Worm (Caenorhabditis elegans): ENCODE data around the gene snf-3.

The snf-3 gene

DNA sequence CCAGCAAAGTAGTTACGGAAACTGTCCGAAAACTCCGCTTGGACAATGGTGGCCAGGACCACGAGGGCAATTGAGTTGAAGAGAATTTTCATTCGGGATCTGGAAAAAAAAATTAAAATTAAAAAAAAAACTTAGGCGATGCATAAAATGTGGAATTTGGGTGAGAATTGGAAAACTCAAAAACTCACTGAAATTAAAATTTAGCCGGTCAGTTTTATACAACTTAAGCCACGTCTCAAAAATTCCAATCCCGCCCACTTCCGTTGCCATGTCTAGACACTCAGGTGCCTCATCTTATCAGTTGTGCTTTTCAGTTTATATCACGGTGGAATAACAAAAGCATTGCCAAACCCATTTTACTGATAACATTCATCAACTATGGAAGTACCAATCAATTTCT lies 19.1 kb downstream of the snf-3 start, which contains the start of gene lips-11:
Gene lips-11 (minus strand): TSS at position 101 of the 400 bp plus-strand sequence.
- TF ChIP-seq nhr-120 (GFP tag; IDR thresholded peaks at IDR 0.05) (no peak), madf-10 (tag; optimal IDR thresholded peaks at IDR 0.05) (no peak), dox-1 (GFP tag; IDR thresholded peaks at IDR 0.05) (no peak), ZK185.1 (tag; optimal IDR thresholded peaks at IDR 0.05; ENCODE audit: poor library complexity, severe bottlenecking) (no peak), akir-1 (GFP tag; optimal IDR thresholded peaks at IDR 0.05) (no peak)

DNA sequence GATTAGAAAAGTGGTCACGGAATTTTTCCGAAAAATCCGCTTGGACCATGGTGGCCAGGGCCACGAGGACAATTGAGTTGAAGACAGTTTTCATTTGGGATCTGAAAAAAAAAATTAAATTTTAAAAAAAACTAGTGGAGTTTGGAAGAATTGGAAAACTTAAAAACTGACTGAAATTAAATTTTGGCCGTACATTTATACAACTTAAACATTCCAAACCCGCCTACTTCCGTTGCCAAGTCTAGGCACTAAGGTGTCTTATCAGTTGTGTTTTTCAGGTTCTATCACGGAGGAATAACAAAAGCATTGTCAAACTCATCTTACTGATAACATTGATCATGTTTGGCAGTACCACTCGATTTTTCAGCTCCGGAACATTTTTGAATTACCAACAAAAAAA lies 22.3 kb downstream of the snf-3 start, which contains the start of gene lips-12:
Gene lips-12 (minus strand): TSS at position 101 of the 400 bp plus-strand sequence.
- no peak for TF ChIP-seq T07F8.4 (tag; optimal IDR thresholded peaks at IDR 0.05)
- no peak for TF ChIP-seq madf-3 (GFP tag; IDR thresholded peaks at IDR 0.05)
- no peak for TF ChIP-seq repo-1 (tag; optimal IDR thresholded peaks at IDR 0.05)
- TF ChIP-seq B0261.1 (tag; optimal IDR thresholded peaks at IDR 0.05), result no peak
- TF ChIP-seq ceh-40 (GFP tag; IDR thresholded peaks at IDR 0.05), result no peak
- no peak for TF ChIP-seq K11D2.4 (GFP tag; IDR thresholded peaks at IDR 0.05)

- TF ChIP-seq nhr-120 (GFP tag; IDR thresholded peaks at IDR 0.05) (no peak), nhr-80 (tag; optimal IDR thresholded peaks at IDR 0.05) (no peak), F39B2.1 (GFP tag; IDR thresholded peaks at IDR 0.05) (0 out of 2 replicates have a peak, but pooled peaks have one; percentile 27), attf-3 (GFP tag; conservative IDR thresholded peaks at IDR 0.05) (no peak), lin-26 (GFP tag; IDR thresholded peaks at IDR 0.05) (no peak), snpc-1.1 (tag; optimal IDR thresholded peaks at IDR 0.05; ENCODE audit: insufficient read depth) (peak; percentile 76), cebp-1 (GFP tag; IDR thresholded peaks at IDR 0.05) (no peak), cebp-1 (tag; optimal IDR thresholded peaks at IDR 0.05) (no peak), T26A5.8 (tag; optimal IDR thresholded peaks at IDR 0.05) (no peak), ztf-26 (tag; optimal IDR thresholded peaks at IDR 0.05) (no peak), ceh-100 (GFP tag; IDR thresholded peaks at IDR 0.05) (no peak), tbp1 (GFP tag; optimal IDR thresholded peaks at IDR 0.05) (no peak), madf-6 (GFP tag; IDR thresholded peaks at IDR 0.05) (no peak), ccch-3 (GFP tag; optimal IDR thresholded peaks at IDR 0.05) (no peak), lin-40 (tag; optimal IDR thresholded peaks at IDR 0.05) (no peak), mcd-1 (GFP tag; IDR thresholded peaks at IDR 0.05) (no peak), lsy-27 (tag; optimal IDR thresholded peaks at IDR 0.05; ENCODE audit: borderline replicate concordance, insufficient read depth) (no peak), rpc-1 (optimal IDR thresholded peaks at IDR 0.05) (no peak), rpc-1 (tag; optimal IDR thresholded peaks at IDR 0.05) (no peak), bed-2 (GFP tag; IDR thresholded peaks at IDR 0.05) (no peak), mxl-1 (tag; optimal IDR thresholded peaks at IDR 0.05) (no peak), rcor-1 (GFP tag; IDR thresholded peaks at IDR 0.05) (no peak), nfya-1 (tag; optimal IDR thresholded peaks at IDR 0.05; ENCODE audit: borderline replicate concordance, insufficient read depth) (no peak), snpc-4 (GFP tag; optimal IDR thresholded peaks at IDR 0.05) (peak; percentile 52), snpc-4 (tag; optimal IDR thresholded peaks at IDR 0.05) (peak in 3 of 4 experiments; percentile 22 to 90 (median 87))
These were observed 24.7 kb downstream of the snf-3 start for ce11 chrII:1116521-1116920.

All from whole organism, young adult.